Worm (Caenorhabditis elegans) whole organism, young adult: Measurements from ENCODE around the gene ZK662.2.

Source experiments
- B0035.1 ChIP-seq: sonication (generic microtip); optimal IDR thresholded peaks from 2 replicates; lab custom pipeline; 2016; ENCODE audit warnings: missing genetic modification characterization, mild to moderate bottlenecking, missing compliant biosample characterization, missing genotype, missing genetic modification reagents
- B0261.1 ChIP-seq: sonication (generic microtip); optimal IDR thresholded peaks from 2 replicates; lab custom pipeline; 2016; ENCODE audit warnings: mild to moderate bottlenecking, missing genetic modification characterization, moderate library complexity, missing compliant biosample characterization
- F22D6.2 ChIP-seq: sonication (generic microtip); optimal IDR thresholded peaks from 2 replicates; lab custom pipeline; 2016; ENCODE audit warnings: mild to moderate bottlenecking, missing genetic modification characterization, missing compliant biosample characterization
- F49E8.2 ChIP-seq: sonication (generic microtip); optimal IDR thresholded peaks from 3 replicates; lab custom pipeline; 2017; ENCODE audit warnings: missing genetic modification characterization, mild to moderate bottlenecking, missing compliant biosample characterization, antibody characterized with exemption, moderate library complexity; ENCODE audit not compliant: insufficient read depth
- T26A5.8 ChIP-seq: sonication (generic microtip); optimal IDR thresholded peaks from 2 replicates; lab custom pipeline; 2016; ENCODE audit warnings: missing genetic modification characterization, missing compliant biosample characterization
- Y53G8AR.9 ChIP-seq: fragments of 200-800 bp; sonication (Bioruptor generic); conservative IDR thresholded peaks from 2 replicates; pipeline ENCODE4 v1.3.6; 2022; ENCODE audit warnings: missing genetic modification reagents, missing genetic modification characterization, missing compliant biosample characterization
- Y56A3A.18 ChIP-seq: fragments of 200-800 bp; sonication (Bioruptor generic); IDR thresholded peaks from 2 replicates; pipeline ENCODE4 v1.3.6; 2022; ENCODE audit warnings: missing genetic modification reagents, missing genetic modification characterization, missing compliant biosample characterization
- Y67H2A.10 ChIP-seq: fragments of 200-800 bp; sonication (Bioruptor generic); conservative IDR thresholded peaks from 2 replicates; pipeline ENCODE4 v1.3.6; 2022; ENCODE audit warnings: missing genetic modification reagents, missing genetic modification characterization, missing compliant biosample characterization
- Y79H2A.3 ChIP-seq: fragments of 200-800 bp; sonication (Bioruptor generic); conservative IDR thresholded peaks from 2 replicates; pipeline ENCODE4 v1.3.6; 2022; ENCODE audit warnings: missing genetic modification reagents, missing genetic modification characterization, missing compliant biosample characterization
- ZK185.1 ChIP-seq: sonication (generic microtip); optimal IDR thresholded peaks from 2 replicates; lab custom pipeline; 2016; ENCODE audit warnings: mild to moderate bottlenecking, missing genetic modification characterization, missing compliant biosample characterization; ENCODE audit not compliant: poor library complexity, severe bottlenecking
- aptf-3 ChIP-seq: fragments of 200-800 bp; sonication (Bioruptor generic); IDR thresholded peaks from 2 replicates; pipeline ENCODE4 v1.3.6; 2022; ENCODE audit warnings: missing genetic modification characterization, missing compliant biosample characterization
- atf-7 ChIP-seq: sonication (generic microtip); optimal IDR thresholded peaks from 2 replicates; lab custom pipeline; 2017; ENCODE audit warnings: mild to moderate bottlenecking, missing genetic modification characterization, missing compliant biosample characterization
- athp-1 ChIP-seq: sonication (generic microtip); optimal IDR thresholded peaks from 2 replicates; lab custom pipeline; 2017; ENCODE audit warnings: mild to moderate bottlenecking, missing genetic modification characterization, missing compliant biosample characterization
- attf-3 ChIP-seq: fragments of 200-800 bp; sonication (Bioruptor generic); conservative IDR thresholded peaks from 2 replicates; pipeline ENCODE4 v1.3.6; 2022; ENCODE audit warnings: missing genetic modification reagents, missing genetic modification characterization, missing compliant biosample characterization
- attf-6 ChIP-seq: fragments of 200-800 bp; sonication (Bioruptor generic); IDR thresholded peaks from 2 replicates; pipeline ENCODE4 v1.3.6; 2022; ENCODE audit warnings: missing genetic modification reagents, missing genetic modification characterization, missing compliant biosample characterization
- ccch-3 ChIP-seq: fragments of 200-800 bp; sonication (Bioruptor generic); optimal IDR thresholded peaks from 2 replicates; lab custom pipeline; 2018; ENCODE audit warnings: mild to moderate bottlenecking, missing genetic modification characterization, missing compliant biosample characterization
- cebp-2 ChIP-seq: fragments of 200-800 bp; sonication (Bioruptor generic); IDR thresholded peaks from 2 replicates; pipeline ENCODE4 v1.3.6; 2022; ENCODE audit warnings: missing genetic modification characterization, missing compliant biosample characterization
- ceh-100 ChIP-seq: fragments of 200-800 bp; sonication (Bioruptor generic); IDR thresholded peaks from 2 replicates; pipeline ENCODE4 v1.3.6; 2022; ENCODE audit warnings: missing genetic modification reagents, missing genetic modification characterization, missing compliant biosample characterization
- ceh-58 ChIP-seq: fragments of 200-800 bp; sonication (Bioruptor generic); IDR thresholded peaks from 2 replicates; pipeline ENCODE4 v1.3.6; 2022; ENCODE audit warnings: missing genetic modification characterization, missing compliant biosample characterization
- ceh-91 ChIP-seq: fragments of 200-800 bp; sonication (Bioruptor generic); IDR thresholded peaks from 2 replicates; pipeline ENCODE4 v1.3.6; 2022; ENCODE audit warnings: missing genetic modification reagents, missing genetic modification characterization, missing compliant biosample characterization
- dox-1 ChIP-seq: fragments of 200-800 bp; sonication (Bioruptor generic); IDR thresholded peaks from 2 replicates; pipeline ENCODE4 v1.3.6; 2022; ENCODE audit warnings: missing genetic modification reagents, missing genetic modification characterization, missing compliant biosample characterization
- egl-18 ChIP-seq: fragments of 200-800 bp; sonication (Bioruptor generic); IDR thresholded peaks from 2 replicates; pipeline ENCODE4 v1.3.6; 2022; ENCODE audit warnings: missing genetic modification reagents, missing genetic modification characterization, missing compliant biosample characterization
- ekl-4 ChIP-seq: fragments of 200-800 bp; sonication (Bioruptor generic); IDR thresholded peaks from 2 replicates; pipeline ENCODE4 v1.3.6; 2022; ENCODE audit warnings: missing genetic modification reagents, missing genetic modification characterization, missing compliant biosample characterization
- ets-4 ChIP-seq: fragments of 200-800 bp; sonication (Bioruptor generic); optimal IDR thresholded peaks from 2 replicates; lab custom pipeline; 2018; ENCODE audit warnings: mild to moderate bottlenecking, missing genetic modification characterization, missing compliant biosample characterization
- him-1 ChIP-seq: sonication (generic microtip); optimal IDR thresholded peaks from 2 replicates; lab custom pipeline; 2016; ENCODE audit warnings: missing genotype, missing genetic modification reagents, missing genetic modification characterization, missing compliant biosample characterization
- hlh-12 ChIP-seq: sonication (generic microtip); optimal IDR thresholded peaks from 2 replicates; lab custom pipeline; 2016; ENCODE audit warnings: missing genetic modification characterization, missing compliant biosample characterization
- hsf-1 ChIP-seq: fragments of 200-800 bp; sonication (Bioruptor generic); IDR thresholded peaks from 2 replicates; pipeline ENCODE4 v1.3.6; 2022; ENCODE audit warnings: missing genetic modification reagents, missing genetic modification characterization, missing compliant biosample characterization
- lin-35 ChIP-seq, 3 experiments: fragments of 150-350 bp in 2 of 3; sonication (generic microtip) in 1 of 3; optimal IDR thresholded peaks; 2 replicates each; lab custom pipeline; 2014 to 2018; ENCODE audit warnings: missing biosample characterization in 3 of 3, missing genetic modification characterization in 3 of 3, missing genetic modification reagents in 3 of 3
- lin-40 ChIP-seq: sonication (generic microtip); optimal IDR thresholded peaks from 2 replicates; lab custom pipeline; 2016; ENCODE audit warnings: missing genetic modification characterization, mild to moderate bottlenecking, missing compliant biosample characterization, missing genotype, missing genetic modification reagents
- lsl-1 ChIP-seq: fragments of 200-800 bp; sonication (Bioruptor generic); optimal IDR thresholded peaks from 2 replicates; lab custom pipeline; 2018; ENCODE audit warnings: mild to moderate bottlenecking, missing genetic modification characterization, moderate library complexity, missing compliant biosample characterization
- mel-28 ChIP-seq: sonication (generic microtip); optimal IDR thresholded peaks from 2 replicates; lab custom pipeline; 2016; ENCODE audit warnings: borderline replicate concordance, mild to moderate bottlenecking, missing genetic modification characterization, missing compliant biosample characterization
- mxl-1 ChIP-seq: sonication (generic microtip); optimal IDR thresholded peaks from 2 replicates; lab custom pipeline; 2016; ENCODE audit warnings: missing genetic modification characterization, missing compliant biosample characterization
- nfya-1 ChIP-seq: sonication (generic microtip); optimal IDR thresholded peaks from 2 replicates; lab custom pipeline; 2017; ENCODE audit warnings: antibody characterized with exemption, missing compliant biosample characterization, missing genetic modification characterization, borderline replicate concordance; ENCODE audit not compliant: insufficient read depth
- nfya-2 ChIP-seq: fragments of 200-800 bp; sonication (Bioruptor generic); IDR thresholded peaks from 2 replicates; pipeline ENCODE4 v1.3.6; 2022; ENCODE audit warnings: missing genetic modification reagents, missing genetic modification characterization, missing compliant biosample characterization
- nhr-120 ChIP-seq: fragments of 200-800 bp; sonication (Bioruptor generic); IDR thresholded peaks from 2 replicates; pipeline ENCODE4 v1.3.6; 2022; ENCODE audit warnings: missing genetic modification characterization, missing compliant biosample characterization
- nhr-90 ChIP-seq: sonication (generic microtip); optimal IDR thresholded peaks from 2 replicates; lab custom pipeline; 2016; ENCODE audit warnings: missing genotype, mild to moderate bottlenecking, missing genetic modification characterization, missing compliant biosample characterization
- rec-8 ChIP-seq, 2 experiments: sonication (generic microtip); optimal IDR thresholded peaks; 2 replicates each; lab custom pipeline; 2016; ENCODE audit warnings: mild to moderate bottlenecking in 2 of 2, missing genetic modification characterization in 2 of 2, missing genetic modification reagents in 2 of 2, missing genotype in 2 of 2, missing biosample characterization in 1 of 2, missing compliant biosample characterization in 1 of 2, moderate library complexity in 1 of 2
- rpc-1 ChIP-seq, 2 experiments: fragments of 150-350 bp in 1 of 2; sonication (generic microtip) in 1 of 2; optimal IDR thresholded peaks; 2 replicates each; lab custom pipeline; 2014 to 2018; ENCODE audit warnings: missing biosample characterization in 1 of 2, missing genetic modification characterization in 1 of 2, missing genetic modification reagents in 1 of 2, missing genotype in 1 of 2
- sdz-38 ChIP-seq: sonication (generic microtip); optimal IDR thresholded peaks from 2 replicates; lab custom pipeline; 2016; ENCODE audit warnings: missing genotype, missing genetic modification characterization, missing compliant biosample characterization
- sea-2 ChIP-seq: fragments of 200-800 bp; sonication (Bioruptor generic); IDR thresholded peaks from 2 replicates; pipeline ENCODE4 v1.3.6; 2022; ENCODE audit warnings: missing genetic modification characterization, missing compliant biosample characterization
- snpc-1.3 ChIP-seq: sonication (generic microtip); optimal IDR thresholded peaks from 2 replicates; lab custom pipeline; 2017; ENCODE audit warnings: missing genetic modification characterization, mild to moderate bottlenecking, missing compliant biosample characterization, antibody characterized with exemption, moderate library complexity, missing genotype, missing genetic modification reagents; ENCODE audit not compliant: insufficient read depth
- somi-1 ChIP-seq: fragments of 200-800 bp; sonication (Bioruptor generic); optimal IDR thresholded peaks from 2 replicates; lab custom pipeline; 2018; ENCODE audit warnings: mild to moderate bottlenecking, missing genetic modification characterization, missing compliant biosample characterization
- sptf-2 ChIP-seq: fragments of 200-800 bp; sonication (Bioruptor generic); optimal IDR thresholded peaks from 2 replicates; lab custom pipeline; 2018; ENCODE audit warnings: mild to moderate bottlenecking, missing genetic modification characterization, missing compliant biosample characterization
- tbp1 ChIP-seq: fragments of 200-800 bp; sonication (Bioruptor generic); optimal IDR thresholded peaks from 2 replicates; lab custom pipeline; 2018; ENCODE audit warnings: mild to moderate bottlenecking, missing genetic modification characterization, missing compliant biosample characterization
- unc-130 ChIP-seq: sonication (generic microtip); optimal IDR thresholded peaks from 2 replicates; lab custom pipeline; 2016; ENCODE audit warnings: missing genetic modification reagents, missing genetic modification characterization, missing compliant biosample characterization
- unc-62 ChIP-seq: fragments of 150-350 bp; optimal IDR thresholded peaks from 2 replicates; lab custom pipeline; 2014; ENCODE audit warnings: missing biosample characterization, missing genetic modification reagents, missing genetic modification characterization
- xnd-1 ChIP-seq: sonication (generic microtip); optimal IDR thresholded peaks from 2 replicates; lab custom pipeline; 2016; ENCODE audit warnings: missing genotype, missing genetic modification reagents, missing genetic modification characterization, missing compliant biosample characterization
- ztf-18 ChIP-seq: sonication (generic microtip); optimal IDR thresholded peaks from 2 replicates; lab custom pipeline; 2016; ENCODE audit warnings: missing genotype, mild to moderate bottlenecking, missing genetic modification characterization, missing compliant biosample characterization

Gene ZK662.2

DNA sequence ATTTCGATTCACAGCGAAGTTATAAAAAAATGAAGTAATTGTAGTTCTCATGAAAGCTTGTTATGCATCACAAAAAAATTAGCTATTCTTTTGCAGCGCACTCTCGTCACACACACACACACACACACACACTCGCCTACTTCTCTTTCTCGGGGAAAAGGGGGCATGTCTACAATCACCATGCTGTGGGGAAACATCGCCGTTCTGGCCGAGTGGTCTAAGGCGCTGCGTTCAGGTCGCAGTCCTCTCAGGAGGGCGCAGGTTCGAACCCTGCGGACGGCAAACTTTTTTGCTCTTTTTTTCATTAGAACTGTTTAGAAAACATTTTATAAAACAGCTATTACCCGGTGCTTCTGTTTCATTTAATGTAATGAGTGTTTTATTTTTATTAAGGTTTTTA lies 45.4 kb downstream of the ZK662.2 start (continued):
- TF ChIP-seq Y53G8AR.9: no peak
- no peak for TF ChIP-seq mel-28 (tag; lab: Kevin White, UChicago)
- TF ChIP-seq ets-4 (GFP tag; lab: Kevin White, UChicago): no peak
- no peak for TF ChIP-seq Y67H2A.10
- peak; percentile 93 for TF ChIP-seq dox-1 (GFP tag; lab: Robert Waterston, UW)
- no peak for TF ChIP-seq xnd-1 (tag; lab: Kevin White, UChicago)
- peak; percentile 86 for TF ChIP-seq nhr-90 (tag; lab: Kevin White, UChicago)
- no peak for TF ChIP-seq ekl-4 (GFP tag; lab: Robert Waterston, UW)
- peak; percentile 86 for TF ChIP-seq ZK185.1 (tag; lab: Kevin White, UChicago)
- TF ChIP-seq ccch-3 (GFP tag; lab: Kevin White, UChicago): no peak
- peak; percentile 64 for TF ChIP-seq mxl-1 (tag; lab: Kevin White, UChicago)
- TF ChIP-seq rpc-1 (optimal IDR thresholded peaks at IDR 0.05; lab: Kevin White, UChicago): peak; percentile 89
- TF ChIP-seq rpc-1 (tag; optimal IDR thresholded peaks at IDR 0.05; lab: Kevin White, UChicago): peak; percentile 89
- peak; percentile 14; the same call in 1 of the 2 replicates for TF ChIP-seq sea-2 (GFP tag; lab: Robert Waterston, UW)
- TF ChIP-seq hsf-1 (GFP tag; lab: Robert Waterston, UW): no peak
- TF ChIP-seq snpc-1.3 (tag; lab: Kevin White, UChicago): peak; percentile 11
- TF ChIP-seq sptf-2 (GFP tag; lab: Kevin White, UChicago): no peak
- no peak for TF ChIP-seq ceh-58 (GFP tag; lab: Robert Waterston, UW)
- peak; percentile 82 for TF ChIP-seq him-1 (tag; lab: Kevin White, UChicago)
- peak; percentile 55 for TF ChIP-seq atf-7
- TF ChIP-seq rec-8 (tag; optimal IDR thresholded peaks at IDR 0.05; lab: Kevin White, UChicago): peak; percentile 63 to 87
- no peak for TF ChIP-seq nfya-2 (GFP tag; lab: Robert Waterston, UW)
- peak; percentile 20 for TF ChIP-seq F49E8.2 (tag; lab: Kevin White, UChicago)
- peak; percentile 44 for TF ChIP-seq somi-1
- TF ChIP-seq attf-3 (GFP tag; lab: Robert Waterston, UW): 0 out of 2 replicates have a peak, but pooled peaks have one; percentile 36
- 0 out of 2 replicates have a peak, but pooled peaks have one; percentile 17 for TF ChIP-seq Y79H2A.3 (GFP tag; lab: Robert Waterston, UW)
- TF ChIP-seq tbp1: peak; percentile 96
- peak; percentile 67; the same call in 1 of the 2 replicates for TF ChIP-seq Y56A3A.18 (GFP tag; lab: Robert Waterston, UW)
- peak; percentile 62; the same call in 1 of the 2 replicates for TF ChIP-seq attf-6 (GFP tag; lab: Robert Waterston, UW)
- no peak for TF ChIP-seq lin-35 (GFP tag; optimal IDR thresholded peaks at IDR 0.05; lab: Kevin White, UChicago)
- peak; percentile 98 for TF ChIP-seq B0261.1 (tag; lab: Kevin White, UChicago)
- TF ChIP-seq athp-1 (tag; lab: Kevin White, UChicago): peak; percentile 60
- no peak for TF ChIP-seq ceh-91 (GFP tag; lab: Robert Waterston, UW)
- TF ChIP-seq lin-40 (tag; lab: Kevin White, UChicago): peak; percentile 56
- 0 out of 2 replicates have a peak, but pooled peaks have one; percentile 58 for TF ChIP-seq nhr-120 (GFP tag; lab: Robert Waterston, UW)
- TF ChIP-seq ztf-18 (tag; lab: Kevin White, UChicago): peak; percentile 80
- peak; percentile 84; the same call in 1 of the 2 replicates for TF ChIP-seq cebp-2 (GFP tag; lab: Robert Waterston, UW)
- peak; percentile 34; the same call in 1 of the 2 replicates for TF ChIP-seq ceh-100
- TF ChIP-seq hlh-12: no peak
- TF ChIP-seq B0035.1 (tag; lab: Kevin White, UChicago): peak; percentile 74
- no peak for TF ChIP-seq nfya-1 (tag; lab: Kevin White, UChicago)
- no peak for TF ChIP-seq F22D6.2
- peak; percentile 36 for TF ChIP-seq unc-130 (GFP tag; lab: Kevin White, UChicago)
- TF ChIP-seq lsl-1 (GFP tag; lab: Kevin White, UChicago): peak; percentile 7
- peak; percentile 74 for TF ChIP-seq T26A5.8 (tag; lab: Kevin White, UChicago)
- TF ChIP-seq egl-18 (GFP tag; lab: Robert Waterston, UW): peak; percentile 43; the same call in 1 of the 2 replicates
- no peak for TF ChIP-seq aptf-3 (GFP tag; lab: Robert Waterston, UW)
- peak; percentile 63 for TF ChIP-seq sdz-38
- no peak for TF ChIP-seq unc-62 (GFP tag; lab: Kevin White, UChicago)
